Fruit fly (Drosophila melanogaster): ENCODE measurements around the gene CG33337.

dm6 chr3R:23598934-23599333 is 6.4 kb upstream of the CG33337 start, which contains the start of gene CG10183:
- TF ChIP-seq CG14711 (tag; optimal IDR thresholded peaks at IDR 0.05) (no peak), tj (GFP tag; optimal IDR thresholded peaks at IDR 0.05) (no peak), pad (GFP tag; optimal IDR thresholded peaks at IDR 0.05) (no peak), Mnt (GFP tag; optimal IDR thresholded peaks at IDR 0.05) (no peak), Hr96 (GFP tag; optimal IDR thresholded peaks at IDR 0.05) (no peak), cic (GFP tag; optimal IDR thresholded peaks at IDR 0.05) (no peak), CG7045 (GFP tag; optimal IDR thresholded peaks at IDR 0.05) (no peak), ovo (GFP tag; optimal IDR thresholded peaks at IDR 0.05) (no peak), CG11617 (GFP tag; optimal IDR thresholded peaks at IDR 0.05) (no peak), CG5204 (GFP tag; optimal IDR thresholded peaks at IDR 0.05) (no peak), kay (GFP tag; ENCODE audit: borderline replicate concordance) (no peak)
